Fruit fly (Drosophila melanogaster) whole organism, embryonic: ENCODE data around the gene cindr.
A peak's percentile ranks its signal among the peaks of the same experiment; 100 is the strongest.

Source experiments
- Atf-2 ChIP-seq: fragments of 200-800 bp; sonication (Bioruptor generic); optimal IDR thresholded peaks from 2 replicates; lab custom pipeline; 2016; ENCODE audit warnings: missing biosample characterization, missing genetic modification characterization
- Blimp-1 ChIP-seq: fragments of 200-800 bp; sonication (Bioruptor generic); optimal IDR thresholded peaks from 3 replicates; lab custom pipeline; 2018; ENCODE audit warnings: missing biosample characterization, missing genetic modification characterization, mild to moderate bottlenecking, moderate library complexity, missing genetic modification reagents
- CG10274 ChIP-seq: fragments of 200-800 bp; sonication (Bioruptor generic); optimal IDR thresholded peaks from 3 replicates; lab custom pipeline; 2017; ENCODE audit warnings: missing biosample characterization, mild to moderate bottlenecking, missing genetic modification characterization
- CG11247 ChIP-seq: fragments of 200-800 bp; sonication (Bioruptor generic); IDR thresholded peaks from 2 replicates; pipeline ENCODE4 v1.3.6; 2022; ENCODE audit warnings: missing biosample characterization, missing genetic modification characterization
- CG11504 ChIP-seq: fragments of 200-800 bp; sonication (Bioruptor generic); optimal IDR thresholded peaks from 3 replicates; lab custom pipeline; 2019; ENCODE audit warnings: missing biosample characterization, mild to moderate bottlenecking, missing genetic modification characterization, moderate library complexity
- CG11696 ChIP-seq: fragments of 200-800 bp; sonication (Bioruptor generic); IDR thresholded peaks from 2 replicates; pipeline ENCODE4 v1.3.6; 2022; ENCODE audit warnings: missing biosample characterization, missing genetic modification characterization
- CG12155 ChIP-seq: fragments of 200-800 bp; sonication (Bioruptor generic); optimal IDR thresholded peaks from 3 replicates; lab custom pipeline; 2016; ENCODE audit warnings: missing biosample characterization, missing genetic modification characterization
- CG1233 ChIP-seq: fragments of 200-800 bp; sonication (Bioruptor generic); optimal IDR thresholded peaks from 4 replicates; lab custom pipeline; 2018; ENCODE audit warnings: missing biosample characterization, mild to moderate bottlenecking, missing genetic modification characterization
- CG12744 ChIP-seq: fragments of 200-800 bp; sonication (Bioruptor generic); optimal IDR thresholded peaks from 2 replicates; lab custom pipeline; 2016; ENCODE audit warnings: missing biosample characterization, missing genetic modification characterization
- CG14860 ChIP-seq: fragments of 200-800 bp; sonication (Bioruptor generic); IDR thresholded peaks from 3 replicates; pipeline ENCODE4 v1.3.6; 2022; ENCODE audit warnings: missing biosample characterization, missing genetic modification characterization; ENCODE audit not compliant: partially characterized antibody
- CG1529 ChIP-seq: fragments of 200-800 bp; sonication (Bioruptor generic); optimal IDR thresholded peaks from 3 replicates; lab custom pipeline; 2018; ENCODE audit warnings: missing biosample characterization, missing genetic modification characterization
- CG17802 ChIP-seq: fragments of 200-800 bp; sonication (Bioruptor generic); optimal IDR thresholded peaks from 2 replicates; lab custom pipeline; 2018; ENCODE audit warnings: missing biosample characterization, mild to moderate bottlenecking, missing genetic modification characterization, moderate library complexity
- CG17912 ChIP-seq: fragments of 200-800 bp; sonication (Bioruptor generic); optimal IDR thresholded peaks from 2 replicates; lab custom pipeline; 2018; ENCODE audit warnings: missing biosample characterization, mild to moderate bottlenecking, missing genetic modification characterization
- CG2116 ChIP-seq: fragments of 200-800 bp; sonication (Bioruptor generic); optimal IDR thresholded peaks from 3 replicates; lab custom pipeline; 2018; ENCODE audit warnings: missing biosample characterization, mild to moderate bottlenecking, missing genetic modification characterization
- CG30403 ChIP-seq: fragments of 200-800 bp; sonication (Bioruptor generic); optimal IDR thresholded peaks from 3 replicates; lab custom pipeline; 2016; ENCODE audit warnings: missing biosample characterization, missing genetic modification characterization
- CG31365 ChIP-seq: fragments of 200-800 bp; sonication (Bioruptor generic); optimal IDR thresholded peaks from 2 replicates; lab custom pipeline; 2018; ENCODE audit warnings: missing biosample characterization, mild to moderate bottlenecking, missing genetic modification characterization
- CG3407 ChIP-seq: fragments of 200-800 bp; sonication (Bioruptor generic); optimal IDR thresholded peaks from 2 replicates; lab custom pipeline; 2018; ENCODE audit warnings: missing biosample characterization, mild to moderate bottlenecking, missing genetic modification characterization
- CG4282 ChIP-seq: fragments of 200-800 bp; sonication (Bioruptor generic); optimal IDR thresholded peaks from 2 replicates; lab custom pipeline; 2016; ENCODE audit warnings: missing biosample characterization, missing genetic modification characterization
- CG43689 ChIP-seq: fragments of 200-800 bp; sonication (Bioruptor generic); IDR thresholded peaks from 2 replicates; pipeline ENCODE4 v1.3.6; 2022; ENCODE audit warnings: missing biosample characterization, missing genetic modification characterization
- CG4404 ChIP-seq: fragments of 200-800 bp; sonication (Bioruptor generic); IDR thresholded peaks from 2 replicates; pipeline ENCODE4 v1.3.6; 2022; ENCODE audit warnings: missing biosample characterization, missing genetic modification characterization
- CG4730 ChIP-seq: fragments of 200-800 bp; sonication (Bioruptor generic); IDR thresholded peaks from 2 replicates; pipeline ENCODE4 v1.3.6; 2022; ENCODE audit warnings: missing biosample characterization, missing genetic modification characterization
- CG6654 ChIP-seq: fragments of 200-800 bp; sonication (Bioruptor generic); optimal IDR thresholded peaks from 2 replicates; lab custom pipeline; 2017; ENCODE audit warnings: missing biosample characterization, mild to moderate bottlenecking, missing genetic modification characterization
- CG7271 ChIP-seq: fragments of 200-800 bp; sonication (Bioruptor generic); optimal IDR thresholded peaks from 2 replicates; lab custom pipeline; 2018; ENCODE audit warnings: missing biosample characterization, mild to moderate bottlenecking, missing genetic modification characterization, moderate library complexity
- CG7372 ChIP-seq: fragments of 200-800 bp; sonication (Bioruptor generic); IDR thresholded peaks from 2 replicates; pipeline ENCODE4 v1.3.6; 2022; ENCODE audit warnings: missing biosample characterization, missing genetic modification characterization
- CG8359 ChIP-seq: fragments of 200-800 bp; sonication (Bioruptor generic); optimal IDR thresholded peaks from 2 replicates; lab custom pipeline; 2017; ENCODE audit warnings: missing biosample characterization, mild to moderate bottlenecking, missing genetic modification characterization, borderline replicate concordance
- CG9797 ChIP-seq: fragments of 200-800 bp; sonication (Bioruptor generic); optimal IDR thresholded peaks from 3 replicates; lab custom pipeline; 2018; ENCODE audit warnings: missing biosample characterization, mild to moderate bottlenecking, missing genetic modification characterization
- Camta ChIP-seq: fragments of 200-800 bp; sonication (Bioruptor generic); optimal IDR thresholded peaks from 2 replicates; lab custom pipeline; 2016; ENCODE audit warnings: missing biosample characterization, missing genetic modification characterization
- Elba2 ChIP-seq: fragments of 200-800 bp; sonication (Bioruptor generic); optimal IDR thresholded peaks from 3 replicates; lab custom pipeline; 2016; ENCODE audit warnings: missing biosample characterization, missing genetic modification characterization
- Fer3 ChIP-seq: fragments of 200-800 bp; sonication (Bioruptor generic); optimal IDR thresholded peaks from 2 replicates; lab custom pipeline; 2018; ENCODE audit warnings: missing biosample characterization, mild to moderate bottlenecking, missing genetic modification characterization, moderate library complexity
- Gug ChIP-seq: fragments of 200-800 bp; sonication (Bioruptor generic); IDR thresholded peaks from 4 replicates; pipeline ENCODE4 v1.3.6; 2022; ENCODE audit warnings: missing biosample characterization, missing genetic modification characterization
- Hmx ChIP-seq: fragments of 200-800 bp; sonication (Bioruptor generic); optimal IDR thresholded peaks from 2 replicates; lab custom pipeline; 2016; ENCODE audit warnings: missing biosample characterization, missing genetic modification characterization
- Hr39 ChIP-seq: fragments of >200 bp; optimal IDR thresholded peaks from 2 replicates; lab custom pipeline; 2017
- Hr78 ChIP-seq, 2 experiments: fragments of 200-800 bp in 1 of 2; fragments of >200 bp in 1 of 2; sonication (Bioruptor generic) in 1 of 2; optimal IDR thresholded peaks; 2 replicates each; lab custom pipeline; 2017 to 2019; ENCODE audit warnings: missing biosample characterization in 2 of 2, missing genetic modification characterization in 2 of 2, mild to moderate bottlenecking in 1 of 2, moderate library complexity in 1 of 2
- Lhr ChIP-seq: fragments of 200-800 bp; sonication (Bioruptor generic); optimal IDR thresholded peaks from 3 replicates; lab custom pipeline; 2017; ENCODE audit warnings: mild to moderate bottlenecking, missing biosample characterization, missing genetic modification reagents, missing genetic modification characterization
- NK7.1 ChIP-seq: fragments of 200-800 bp; sonication (Bioruptor generic); optimal IDR thresholded peaks from 3 replicates; lab custom pipeline; 2016; ENCODE audit warnings: missing biosample characterization, missing genetic modification characterization
- PHDP ChIP-seq: fragments of 200-800 bp; sonication (Bioruptor generic); optimal IDR thresholded peaks from 3 replicates; lab custom pipeline; 2018; ENCODE audit warnings: missing biosample characterization, mild to moderate bottlenecking, missing genetic modification characterization, moderate library complexity
- Sry-β ChIP-seq: fragments of 200-800 bp; sonication (Bioruptor generic); optimal IDR thresholded peaks from 2 replicates; lab custom pipeline; 2018; ENCODE audit warnings: missing biosample characterization, mild to moderate bottlenecking, missing genetic modification characterization, moderate library complexity
- bab2 ChIP-seq: fragments of 200-800 bp; sonication (Bioruptor generic); optimal IDR thresholded peaks from 2 replicates; lab custom pipeline; 2016; ENCODE audit warnings: missing biosample characterization, missing genetic modification characterization
- eyg ChIP-seq: fragments of 200-800 bp; sonication (Bioruptor generic); optimal IDR thresholded peaks from 3 replicates; lab custom pipeline; 2016; ENCODE audit warnings: missing biosample characterization, missing genetic modification characterization
- gcm2 ChIP-seq: fragments of 200-800 bp; sonication (Bioruptor generic); optimal IDR thresholded peaks from 2 replicates; lab custom pipeline; 2016; ENCODE audit warnings: missing biosample characterization, missing genetic modification characterization
- grau ChIP-seq: fragments of 200-800 bp; optimal IDR thresholded peaks from 3 replicates; lab custom pipeline; 2019; ENCODE audit warnings: missing biosample characterization, mild to moderate bottlenecking, missing genetic modification characterization, moderate library complexity
- knrl ChIP-seq: fragments of 200-800 bp; sonication (Bioruptor generic); IDR thresholded peaks from 3 replicates; pipeline ENCODE4 v1.3.6; 2022; ENCODE audit warnings: missing biosample characterization, missing genetic modification characterization; ENCODE audit not compliant: partially characterized antibody
- lov ChIP-seq, 2 experiments: fragments of 200-800 bp in 1 of 2; fragments of >200 bp in 1 of 2; sonication (Bioruptor generic) in 1 of 2; IDR thresholded peaks in 1 of 2; optimal IDR thresholded peaks in 1 of 2; 2 replicates in 1 of 2; 3 replicates in 1 of 2; pipeline versions ENCODE4 v1.3.6 to Lab custom; 2017 to 2022; ENCODE audit warnings: missing biosample characterization in 1 of 2, missing genetic modification characterization in 1 of 2
- nmo ChIP-seq: fragments of 200-800 bp; sonication (Bioruptor generic); optimal IDR thresholded peaks from 2 replicates; lab custom pipeline; 2018; ENCODE audit warnings: missing biosample characterization, mild to moderate bottlenecking, missing genetic modification characterization, moderate library complexity
- oc ChIP-seq: fragments of 200-800 bp; sonication (Bioruptor generic); optimal IDR thresholded peaks from 2 replicates; lab custom pipeline; 2018; ENCODE audit warnings: missing biosample characterization, mild to moderate bottlenecking, missing genetic modification characterization, moderate library complexity
- onecut ChIP-seq: fragments of 200-800 bp; sonication (Bioruptor generic); IDR thresholded peaks from 2 replicates; pipeline ENCODE4 v1.3.6; 2022; ENCODE audit warnings: missing biosample characterization, missing genetic modification characterization
- pum ChIP-seq: fragments of 200-800 bp; sonication (Bioruptor generic); optimal IDR thresholded peaks from 2 replicates; lab custom pipeline; 2016; ENCODE audit warnings: missing biosample characterization, missing genetic modification characterization
- scrt ChIP-seq: fragments of 200-800 bp; sonication (Bioruptor generic); optimal IDR thresholded peaks from 2 replicates; lab custom pipeline; 2018; ENCODE audit warnings: missing biosample characterization, mild to moderate bottlenecking, missing genetic modification characterization, moderate library complexity
- shn ChIP-seq: fragments of 200-800 bp; sonication (Bioruptor generic); optimal IDR thresholded peaks from 3 replicates; lab custom pipeline; 2016; ENCODE audit warnings: missing biosample characterization, missing genetic modification characterization
- sna ChIP-seq: fragments of 200-800 bp; sonication (Bioruptor generic); IDR thresholded peaks from 2 replicates; pipeline ENCODE4 v1.3.6; 2022; ENCODE audit warnings: missing biosample characterization, missing genetic modification characterization; ENCODE audit not compliant: partially characterized antibody

The cindr gene

dm6 chr3R:30761140-30761539, 47.3 kb upstream of the cindr start (continued):
- no peak for TF ChIP-seq CG1233 (GFP tag; lab: Kevin White, UChicago)
- TF ChIP-seq oc: no peak
- no peak for TF ChIP-seq CG31365 (tag; lab: Kevin White, UChicago)
- no peak for TF ChIP-seq NK7.1 (GFP tag; lab: Kevin White, UChicago)
- no peak for TF ChIP-seq Atf-2 (GFP tag; lab: Kevin White, UChicago)
- TF ChIP-seq PHDP: peak; percentile 43
- TF ChIP-seq Hr78 (GFP tag; optimal IDR thresholded peaks at IDR 0.05; lab: Kevin White, UChicago): no peak
- no peak for TF ChIP-seq CG43689
- TF ChIP-seq CG17912 (GFP tag; lab: Kevin White, UChicago): no peak
- no peak for TF ChIP-seq CG4730
- no peak for TF ChIP-seq Hr39 (lab: Kevin White, UChicago)
- TF ChIP-seq CG17802 (tag; lab: Kevin White, UChicago): peak; percentile 9
- TF ChIP-seq onecut (GFP tag; lab: Robert Waterston, UW): peak; percentile 42
- TF ChIP-seq grau: peak; percentile 54
- TF ChIP-seq Fer3 (tag; lab: Kevin White, UChicago): peak; percentile 7
- peak; percentile 69 for TF ChIP-seq CG4282 (GFP tag; lab: Kevin White, UChicago)
- no peak for TF ChIP-seq sna (GFP tag; lab: Robert Waterston, UW)
- no peak for TF ChIP-seq CG11247 (GFP tag; lab: Robert Waterston, UW)
- peak; percentile 5 for TF ChIP-seq CG2116 (GFP tag; lab: Kevin White, UChicago)
- TF ChIP-seq Sry-β (GFP tag; lab: Kevin White, UChicago): no peak
- peak; percentile 63 for TF ChIP-seq nmo (GFP tag; lab: Kevin White, UChicago)
- peak; percentile 37 for TF ChIP-seq CG3407
- no peak; the same call in 2 of the 3 replicates for TF ChIP-seq knrl (GFP tag; lab: Robert Waterston, UW)
- TF ChIP-seq Gug (GFP tag; lab: Robert Waterston, UW): peak; percentile 13; the same call in 1 of the 4 replicates
- TF ChIP-seq Camta: peak; percentile 14
- no peak for TF ChIP-seq lov (optimal IDR thresholded peaks at IDR 0.05; lab: Kevin White, UChicago)
- no peak; the same call in 2 of the 3 replicates for TF ChIP-seq lov (GFP tag; IDR thresholded peaks at IDR 0.05; lab: Robert Waterston, UW)
- TF ChIP-seq CG7271: peak; percentile 46
- no peak for TF ChIP-seq CG12744 (GFP tag; lab: Kevin White, UChicago)
- TF ChIP-seq pum: peak; percentile 36
- TF ChIP-seq CG8359 (GFP tag; lab: Kevin White, UChicago): peak; percentile 49
- TF ChIP-seq bab2: peak; percentile 21
- peak; percentile 59 for TF ChIP-seq CG30403 (GFP tag; lab: Kevin White, UChicago)
- TF ChIP-seq CG9797 (GFP tag; lab: Kevin White, UChicago): no peak
- TF ChIP-seq CG1529 (GFP tag; lab: Kevin White, UChicago): peak; percentile 33
- no peak for TF ChIP-seq scrt (GFP tag; lab: Kevin White, UChicago)
- TF ChIP-seq CG7372 (GFP tag; lab: Robert Waterston, UW): no peak
- TF ChIP-seq CG4404 (GFP tag; lab: Robert Waterston, UW): peak; percentile 65
- TF ChIP-seq Lhr: peak; percentile 14
- TF ChIP-seq CG10274 (GFP tag; lab: Kevin White, UChicago): no peak
- TF ChIP-seq Hmx (GFP tag; lab: Kevin White, UChicago): no peak
- no peak for TF ChIP-seq CG14860 (GFP tag; lab: Robert Waterston, UW)
- TF ChIP-seq Elba2 (GFP tag; lab: Kevin White, UChicago): no peak
- peak; percentile 69 for TF ChIP-seq Blimp-1 (GFP tag; lab: Kevin White, UChicago)
- TF ChIP-seq CG11504: peak; percentile 68
- TF ChIP-seq CG6654 (GFP tag; lab: Kevin White, UChicago): peak; percentile 20
- TF ChIP-seq shn: peak; percentile 21
- TF ChIP-seq gcm2 (GFP tag; lab: Kevin White, UChicago): no peak
- no peak for TF ChIP-seq CG11696
- no peak for TF ChIP-seq eyg
- TF ChIP-seq CG12155 (GFP tag; lab: Kevin White, UChicago): no peak
